Fruit fly (Drosophila melanogaster): ENCODE data around the gene CG42752.

CG42752 gene

dm6 chr2L:18695404-18695804, 44.5 kb downstream of the CG42752 start, which contains the start of the genes CG10383 and CG10338 (continued):
- TF ChIP-seq CG14710 (tag; optimal IDR thresholded peaks at IDR 0.05): peak; percentile 79
- peak; percentile 83 for TF ChIP-seq CG11085 (GFP tag; IDR thresholded peaks at IDR 0.05)
- TF ChIP-seq TFAM (GFP tag; optimal IDR thresholded peaks at IDR 0.05): no peak
- TF ChIP-seq ham (GFP tag; IDR thresholded peaks at IDR 0.05): peak; percentile 29; the same call in 1 of the 2 replicates
- TF ChIP-seq D19B (GFP tag; optimal IDR thresholded peaks at IDR 0.05): peak; percentile 41
- TF ChIP-seq Xbp1 (GFP tag; optimal IDR thresholded peaks at IDR 0.05): peak; percentile 93
- peak; percentile 83 for TF ChIP-seq GATAe (GFP tag; conservative IDR thresholded peaks at IDR 0.05)
- no peak for TF ChIP-seq usp (GFP tag; optimal IDR thresholded peaks at IDR 0.05)
- TF ChIP-seq Asciz (GFP tag; optimal IDR thresholded peaks at IDR 0.05): peak; percentile 58
- TF ChIP-seq CG1024 (GFP tag; IDR thresholded peaks at IDR 0.05): peak; percentile 83
- TF ChIP-seq CG1603 (tag; optimal IDR thresholded peaks at IDR 0.05): peak; percentile 93
- peak; percentile 25 for TF ChIP-seq btn (GFP tag; optimal IDR thresholded peaks at IDR 0.05)
- peak; percentile 85 for TF ChIP-seq dm (GFP tag; optimal IDR thresholded peaks at IDR 0.05)
- peak; percentile 80 for TF ChIP-seq YL-1 (GFP tag; optimal IDR thresholded peaks at IDR 0.05)
- peak; percentile 94 for TF ChIP-seq Rfx (GFP tag; IDR thresholded peaks at IDR 0.05)
- peak; percentile 92 for TF ChIP-seq CG18599 (GFP tag; optimal IDR thresholded peaks at IDR 0.05)
- peak; percentile 82 for TF ChIP-seq CG17385 (GFP tag; optimal IDR thresholded peaks at IDR 0.05)
- no peak for TF ChIP-seq pita (GFP tag; optimal IDR thresholded peaks at IDR 0.05)
- peak; percentile 79 for TF ChIP-seq disco-r (GFP tag; optimal IDR thresholded peaks at IDR 0.05)
- peak; percentile 71 for TF ChIP-seq CG10654 (GFP tag; optimal IDR thresholded peaks at IDR 0.05)
- TF ChIP-seq abd-A (tag; optimal IDR thresholded peaks at IDR 0.05): no peak
- no peak for TF ChIP-seq ato (GFP tag; IDR thresholded peaks at IDR 0.05; ENCODE audit: partially characterized antibody)
- peak; percentile 73 for TF ChIP-seq Oli (tag; optimal IDR thresholded peaks at IDR 0.05)
- peak; percentile 78 for TF ChIP-seq Max (GFP tag; optimal IDR thresholded peaks at IDR 0.05)
- TF ChIP-seq MESR4 (GFP tag; optimal IDR thresholded peaks at IDR 0.05): peak; percentile 55
- peak; percentile 88 for TF ChIP-seq Ets97D (GFP tag; optimal IDR thresholded peaks at IDR 0.05)
- peak; percentile 57 for TF ChIP-seq dmrt11E (tag; optimal IDR thresholded peaks at IDR 0.05)
- TF ChIP-seq CG12744 (GFP tag; optimal IDR thresholded peaks at IDR 0.05): peak; percentile 76
- peak; percentile 77 for TF ChIP-seq CG11398 (GFP tag; optimal IDR thresholded peaks at IDR 0.05)
- peak; percentile 92 for TF ChIP-seq shn (GFP tag; optimal IDR thresholded peaks at IDR 0.05)
- TF ChIP-seq grn (GFP tag; optimal IDR thresholded peaks at IDR 0.05): peak; percentile 22
- peak; percentile 58 for TF ChIP-seq CG4854 (GFP tag; optimal IDR thresholded peaks at IDR 0.05)
- no peak for TF ChIP-seq Hr78 (GFP tag; optimal IDR thresholded peaks at IDR 0.05)
- TF ChIP-seq dmrt99B (tag; optimal IDR thresholded peaks at IDR 0.05): peak; percentile 72
- peak; percentile 64 for TF ChIP-seq CG10979 (tag; optimal IDR thresholded peaks at IDR 0.05)
- peak; percentile 88 for TF ChIP-seq Ada2b (GFP tag; IDR thresholded peaks at IDR 0.05)
- peak; percentile 61 for TF ChIP-seq trh (GFP tag; optimal IDR thresholded peaks at IDR 0.05)
- peak; percentile 90 for TF ChIP-seq CG12659 (GFP tag; optimal IDR thresholded peaks at IDR 0.05)
- peak; percentile 73 for TF ChIP-seq CG5953 (GFP tag; IDR thresholded peaks at IDR 0.05)
- TF ChIP-seq CG15011 (GFP tag; optimal IDR thresholded peaks at IDR 0.05): peak; percentile 43
- TF ChIP-seq slbo (GFP tag; IDR thresholded peaks at IDR 0.05): peak; percentile 95
- TF ChIP-seq CG15514 (GFP tag; optimal IDR thresholded peaks at IDR 0.05): peak; percentile 84
- TF ChIP-seq Aef1 (GFP tag; IDR thresholded peaks at IDR 0.05): peak; percentile 91
- no peak for TF ChIP-seq hbn (GFP tag; IDR thresholded peaks at IDR 0.05; ENCODE audit: partially characterized antibody)
- TF ChIP-seq Chrac-16 (GFP tag; optimal IDR thresholded peaks at IDR 0.05): peak; percentile 90
- TF ChIP-seq cg (GFP tag; optimal IDR thresholded peaks at IDR 0.05): no peak
- TF ChIP-seq CG8478 (optimal IDR thresholded peaks at IDR 0.05): no peak
- TF ChIP-seq CG16863 (GFP tag; optimal IDR thresholded peaks at IDR 0.05): peak; percentile 83
- TF ChIP-seq sens (GFP tag): peak; percentile 96
- TF ChIP-seq dati (GFP tag; IDR thresholded peaks at IDR 0.05): peak; percentile 78
- peak; percentile 71 for TF ChIP-seq CG13123 (GFP tag; optimal IDR thresholded peaks at IDR 0.05)

Data from whole organism, embryonic.